Fruit fly (Drosophila melanogaster) whole organism, larva: ENCODE measurements around the gene Reph.
A peak's percentile ranks its signal among the peaks of the same experiment; 100 is the strongest.

Experiments used
- noc ChIP-seq: fragments of 200-800 bp; sonication (Bioruptor generic); optimal IDR thresholded peaks from 3 replicates; lab custom pipeline; 2019; ENCODE audit warnings: missing biosample characterization, mild to moderate bottlenecking, missing genetic modification characterization, moderate library complexity

The Reph gene

DNA sequence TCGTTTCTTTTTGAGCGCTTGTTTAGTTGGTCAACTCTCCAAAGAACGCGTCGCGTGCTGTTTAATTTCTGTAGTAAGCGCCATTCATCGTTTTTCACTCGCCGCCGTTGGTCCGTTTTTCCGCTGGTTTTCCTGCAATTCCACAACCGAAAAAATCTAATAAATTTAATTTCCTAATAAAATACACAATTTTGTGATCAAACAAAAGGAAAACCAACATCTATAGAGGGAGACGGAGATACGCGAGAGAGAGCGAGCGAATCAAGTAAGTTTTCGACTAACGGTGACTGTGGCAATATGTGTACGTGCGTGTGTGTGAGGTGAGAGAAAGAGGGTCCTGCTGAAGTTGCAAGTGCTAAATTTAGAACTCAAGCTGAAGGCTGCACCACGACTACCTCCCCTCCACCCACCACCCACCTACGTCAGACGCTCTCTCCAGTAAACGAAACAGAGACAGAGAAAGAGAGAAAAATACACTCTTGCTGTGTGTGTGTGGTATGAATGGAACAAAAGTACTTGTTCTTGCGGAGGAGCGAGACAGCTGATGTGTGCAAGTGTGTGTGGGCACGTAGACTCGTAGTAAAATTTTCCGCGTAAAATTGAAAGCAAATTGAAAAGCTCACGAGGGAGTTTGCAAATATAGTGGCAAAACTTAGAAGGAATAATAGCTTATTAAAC lies at the start of gene Reph:
Reph (plus strand) TSS at position 80 of the 678 bp plus-strand sequence.
- TF ChIP-seq noc (tag; lab: Kevin White, UChicago): no peak

DNA sequence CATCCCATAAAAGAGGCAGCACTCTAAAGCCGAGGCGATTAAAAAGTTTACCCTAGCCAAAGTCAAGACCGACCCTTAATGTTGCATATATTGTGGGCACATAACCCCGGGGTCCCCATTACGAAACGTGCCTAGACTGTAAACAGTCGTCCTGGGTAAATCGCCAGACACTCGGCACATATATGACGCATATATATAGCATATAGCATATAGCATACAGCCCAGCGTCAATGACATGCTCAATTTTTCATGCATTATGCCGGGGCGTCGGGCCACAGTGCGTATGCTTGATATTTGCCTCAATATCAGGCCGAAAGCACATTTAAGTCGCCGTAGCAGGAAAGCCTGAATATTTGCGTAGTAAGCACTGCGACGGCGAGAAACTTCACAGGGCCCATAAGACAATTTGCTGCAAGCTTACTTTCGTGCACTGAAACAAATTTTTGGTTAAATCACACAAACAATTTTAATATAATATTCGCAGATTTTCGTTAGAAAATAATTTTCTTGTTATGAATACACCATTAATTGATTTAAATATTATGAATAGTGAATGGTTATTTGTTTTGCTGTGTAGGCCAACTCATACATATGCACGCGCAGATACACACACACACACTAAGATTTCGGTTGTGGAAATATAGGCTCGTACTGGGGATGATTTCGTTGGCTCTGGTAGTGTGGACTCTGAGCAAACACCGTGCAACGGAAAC lies 48.4 kb upstream of the Reph start:
- no peak for TF ChIP-seq noc (tag; lab: Kevin White, UChicago)

dm6 chr2L:3756831-3757351 lies 46.5 kb upstream of the Reph start, which contains the start of gene CG43707:
Gene CG43707, plus strand, starts transcription at chr2L:3757256.
- TF ChIP-seq noc (tag; lab: Kevin White, UChicago): no peak

DNA sequence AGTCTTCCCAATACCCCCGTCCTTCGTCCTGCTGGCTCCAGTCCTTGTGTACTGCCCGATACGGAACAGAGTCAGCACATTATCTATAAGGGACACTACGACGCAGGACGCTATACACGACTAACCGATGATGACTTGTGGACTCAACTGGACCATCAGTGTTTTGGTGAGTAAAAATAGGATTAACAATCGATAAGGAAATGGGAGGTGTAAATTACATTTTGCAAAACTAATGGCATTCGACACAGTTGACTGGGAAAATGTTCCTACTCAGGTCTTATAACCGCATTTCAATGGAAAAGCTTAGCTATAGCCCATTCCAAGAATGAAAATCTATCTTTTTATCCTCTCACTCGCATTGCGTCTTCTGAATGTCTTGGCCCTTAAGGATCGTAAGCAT lies 38.2 kb upstream of the Reph start, which contains the start of gene CG43703:
CG43703 (plus strand) TSS at position 301 of the 400 bp plus-strand sequence.
- TF ChIP-seq noc (tag; lab: Kevin White, UChicago): no peak

- no peak for TF ChIP-seq noc (tag; lab: Kevin White, UChicago)
These were observed 33.5 kb upstream of the Reph start for dm6 chr2L:3769718-3770461.

DNA sequence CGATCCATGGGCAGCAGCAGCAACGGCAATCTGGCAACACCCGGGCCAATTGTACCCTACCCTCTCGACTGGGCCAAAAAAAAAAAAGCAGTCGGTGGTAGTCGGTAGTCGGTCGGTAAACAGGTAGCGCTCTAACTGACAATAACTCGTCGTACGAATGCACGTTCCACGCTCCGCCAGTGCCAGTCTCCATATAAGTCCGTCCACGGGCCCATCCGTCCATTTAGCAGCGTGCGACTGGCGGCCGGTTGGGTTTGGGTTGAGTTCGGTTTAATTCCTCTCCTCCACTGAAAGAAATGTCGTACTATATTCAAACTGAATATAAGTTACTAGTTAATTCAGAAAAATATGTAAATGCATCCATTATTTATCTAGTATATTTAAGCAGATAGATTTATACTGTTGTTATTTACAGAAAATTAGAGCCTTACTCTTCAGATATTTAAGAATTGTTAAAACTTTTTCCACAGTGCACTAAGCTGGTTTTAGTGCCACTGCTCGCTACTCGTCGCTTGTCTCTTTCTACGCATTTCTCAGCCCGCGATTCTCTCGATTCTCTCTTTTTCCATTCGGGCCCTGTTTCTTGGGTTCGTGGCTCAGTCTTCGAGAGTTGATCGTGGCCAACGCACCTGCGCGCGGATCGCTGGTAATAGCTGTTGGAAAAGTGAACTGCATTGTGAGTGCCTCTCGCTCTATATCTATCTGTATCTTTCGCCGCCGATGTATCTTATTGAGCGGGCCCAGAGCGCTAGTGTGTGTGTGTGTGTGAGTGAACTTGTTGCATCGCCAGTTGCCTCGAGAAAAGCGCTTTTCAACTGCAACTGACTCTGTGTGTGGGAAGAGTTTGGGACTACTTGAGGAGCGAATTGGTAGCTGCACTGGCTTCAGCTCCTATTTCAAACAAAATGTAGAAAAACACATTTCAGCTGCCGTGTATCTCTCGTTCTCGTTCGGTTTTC lies 32.0 kb upstream of the Reph start, which contains the start of gene bowl:
bowl (plus strand) TSS at position 592 of the 959 bp plus-strand sequence.
- TF ChIP-seq noc (tag; lab: Kevin White, UChicago): peak; percentile 95

DNA sequence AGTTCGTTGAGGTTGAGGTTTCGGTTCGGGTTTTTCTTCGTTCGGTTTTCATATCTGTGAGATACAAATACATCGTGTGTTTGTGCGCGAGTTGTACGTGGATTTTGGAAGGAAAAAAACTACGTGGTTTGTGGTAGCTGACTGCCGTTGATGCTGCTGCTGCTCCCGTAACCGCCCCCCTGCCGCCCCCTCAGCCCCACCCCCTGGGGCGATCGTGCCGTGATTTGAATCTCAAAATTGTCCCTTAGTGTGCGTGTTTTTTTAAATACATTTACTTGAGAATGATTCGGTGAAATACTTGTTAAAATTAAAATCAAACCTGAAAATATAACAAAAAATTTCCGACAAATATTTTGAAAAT lies 31.3 kb upstream of the Reph start:
- TF ChIP-seq noc (tag; lab: Kevin White, UChicago): no peak

DNA sequence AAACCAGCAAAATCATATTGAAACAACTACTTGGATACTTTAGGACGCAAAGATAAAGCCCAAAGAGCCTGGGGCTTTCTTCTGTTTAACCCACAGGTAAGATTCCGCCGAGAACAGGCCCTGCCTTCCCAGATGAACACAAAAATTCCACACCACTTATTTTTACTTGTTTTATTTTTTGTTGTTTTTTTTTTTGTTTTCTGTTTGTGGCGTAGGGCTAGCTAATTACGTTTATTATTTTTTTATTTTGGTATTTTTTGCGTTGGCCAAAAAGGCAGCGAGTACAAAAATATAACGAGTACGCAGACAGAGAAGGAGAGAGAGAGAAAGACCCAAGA lies 30.8 kb upstream of the Reph start:
- no peak for TF ChIP-seq noc (tag; lab: Kevin White, UChicago)

DNA sequence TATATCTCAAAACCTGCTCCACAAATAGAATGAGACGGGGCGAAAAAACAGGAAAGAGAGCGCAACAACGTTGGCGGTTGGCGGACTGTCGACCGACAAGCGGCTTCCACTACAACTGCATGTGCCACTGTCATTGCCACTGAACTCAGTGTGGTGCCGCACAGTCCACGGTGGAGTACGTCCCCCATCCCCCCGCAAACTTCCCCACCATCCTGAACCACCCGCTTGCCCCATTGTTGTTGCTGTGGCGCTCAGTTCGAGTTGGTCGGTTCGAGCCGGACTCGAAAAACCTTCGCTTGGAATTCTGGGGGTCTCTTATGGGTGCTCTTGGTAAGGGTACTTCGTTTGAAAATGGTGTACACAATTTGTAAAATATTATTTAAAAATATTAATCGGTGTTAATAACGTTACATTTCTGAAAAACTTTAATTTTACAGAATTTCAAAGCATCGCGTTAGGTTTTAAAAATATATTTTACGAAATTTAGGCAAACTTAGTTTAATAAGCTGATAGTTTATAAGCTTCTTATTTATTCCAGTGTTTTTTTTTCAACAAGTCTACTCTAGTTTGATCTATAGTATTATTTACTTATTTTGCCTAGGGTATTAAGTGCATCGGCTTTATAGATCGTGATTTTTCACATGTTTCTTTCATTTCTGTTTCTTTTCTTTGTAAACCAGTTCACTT lies 30.3 kb upstream of the Reph start:
- TF ChIP-seq noc (tag; lab: Kevin White, UChicago): peak; percentile 73

dm6 chr2L:3773624-3773978 lies 29.7 kb upstream of the Reph start:
- no peak for TF ChIP-seq noc (tag; lab: Kevin White, UChicago)

DNA sequence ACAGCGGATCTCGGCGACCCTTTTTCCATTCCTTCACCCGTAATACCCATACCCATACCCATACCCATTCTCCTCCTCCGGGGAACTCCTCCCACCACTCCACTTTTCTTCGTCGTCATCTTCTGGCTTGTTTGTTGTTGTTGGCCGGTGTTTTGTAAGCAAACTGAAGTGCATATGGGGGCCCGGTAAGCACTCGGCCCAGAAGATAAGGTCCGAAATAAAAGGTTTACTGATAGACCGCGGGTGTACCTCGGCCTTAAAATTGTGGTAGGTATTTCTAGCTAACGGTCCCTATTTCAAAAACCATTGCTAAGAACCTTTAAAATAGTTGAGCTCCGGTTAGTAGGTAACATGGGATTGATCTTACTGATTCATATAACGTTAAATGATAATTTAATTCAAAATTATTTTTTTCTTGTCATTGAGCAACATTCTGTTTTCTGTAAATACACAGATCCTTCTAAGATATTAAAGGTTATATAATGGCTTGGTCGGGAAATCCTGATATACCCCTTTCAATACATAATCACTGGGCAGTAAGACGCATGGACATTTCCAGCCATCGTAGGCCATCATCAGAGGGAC lies 27.5 kb upstream of the Reph start:
- peak; percentile 4 for TF ChIP-seq noc (tag; lab: Kevin White, UChicago)

DNA sequence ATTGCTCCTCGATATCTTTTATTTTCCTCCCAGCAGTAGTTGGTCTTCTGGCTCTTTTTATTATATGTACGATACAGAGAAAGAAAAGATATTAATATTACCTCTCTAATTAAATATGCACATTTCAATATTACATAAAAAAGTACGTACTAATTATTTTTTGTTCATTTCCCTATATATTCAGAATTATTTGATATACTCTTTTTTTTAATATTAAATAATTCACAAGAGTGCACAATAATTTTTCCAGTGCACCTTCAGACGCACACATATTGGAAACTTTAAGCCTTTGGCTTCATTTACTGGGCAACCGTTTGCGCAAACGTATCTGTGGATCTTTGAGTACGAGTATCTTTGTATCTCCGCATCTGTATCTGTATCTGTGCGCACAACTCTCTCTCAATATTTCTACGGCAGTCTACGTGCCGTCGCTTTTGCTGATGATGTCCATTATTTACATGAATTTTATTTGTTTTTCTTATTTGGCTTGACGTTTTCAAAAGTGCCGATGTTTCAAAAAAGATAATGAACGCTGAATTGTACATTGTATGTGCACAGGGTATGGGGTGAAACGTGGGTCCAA lies 26.6 kb upstream of the Reph start:
- peak; percentile 88 for TF ChIP-seq noc (tag; lab: Kevin White, UChicago)

DNA sequence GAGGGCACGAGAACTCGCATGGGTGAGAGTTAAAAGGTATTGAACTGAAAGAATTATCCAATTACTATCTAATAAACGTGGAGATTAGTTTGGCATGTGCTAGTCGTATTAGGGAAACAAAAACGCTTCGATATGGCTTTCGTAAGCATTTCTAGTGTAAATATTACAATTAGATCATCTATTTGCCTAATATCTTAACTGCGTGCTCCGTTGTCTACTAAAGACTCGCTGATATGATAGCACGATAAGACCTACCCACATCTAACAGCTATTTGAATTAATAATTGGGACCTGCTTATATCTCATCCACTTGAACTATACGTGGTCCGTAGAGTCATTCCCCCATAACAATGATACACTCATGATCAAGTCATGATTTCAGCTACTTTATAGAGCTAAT lies 25.9 kb upstream of the Reph start:
- TF ChIP-seq noc (tag; lab: Kevin White, UChicago): no peak
